Worm (Caenorhabditis elegans): ENCODE data around the gene C43F9.7.

C43F9.7 gene

ce11 chrIV:10546589-10547136 lies 46.8 kb downstream of the C43F9.7 start, which contains the start of gene zim-1:
Gene zim-1 (plus strand): TSS chrIV:10547086.
- TF ChIP-seq set-16 (GFP tag; IDR thresholded peaks at IDR 0.05) (no peak), nhr-77 (tag; optimal IDR thresholded peaks at IDR 0.05) (no peak), skn-1 (tag; optimal IDR thresholded peaks at IDR 0.05) (no peak), hlh-30 (tag; optimal IDR thresholded peaks at IDR 0.05; ENCODE audit: insufficient read depth) (no peak), lin-15B (tag; optimal IDR thresholded peaks at IDR 0.05) (no peak), egl-27 (tag; optimal IDR thresholded peaks at IDR 0.05) (no peak), tag-97 (GFP tag; IDR thresholded peaks at IDR 0.05) (no peak), spr-3 (GFP tag; optimal IDR thresholded peaks at IDR 0.05) (no peak)

- TF ChIP-seq tag-97 (GFP tag; IDR thresholded peaks at IDR 0.05): no peak
- TF ChIP-seq ceh-62 (tag; optimal IDR thresholded peaks at IDR 0.05): no peak
- TF ChIP-seq ceh-32 (tag; optimal IDR thresholded peaks at IDR 0.05; ENCODE audit: poor library complexity): no peak
- no peak for TF ChIP-seq F26F4.8 (GFP tag; conservative IDR thresholded peaks at IDR 0.05)
- TF ChIP-seq set-16 (GFP tag; IDR thresholded peaks at IDR 0.05): no peak
- no peak for TF ChIP-seq madf-5 (GFP tag; IDR thresholded peaks at IDR 0.05)
- no peak for TF ChIP-seq mep-1 (tag; optimal IDR thresholded peaks at IDR 0.05)
- no peak for TF ChIP-seq hmg-1.1 (GFP tag; IDR thresholded peaks at IDR 0.05)
- no peak for TF ChIP-seq ZK546.5 (tag; optimal IDR thresholded peaks at IDR 0.05)
- TF ChIP-seq hlh-11 (tag; optimal IDR thresholded peaks at IDR 0.05): peak; percentile 8
- TF ChIP-seq unc-39 (tag; optimal IDR thresholded peaks at IDR 0.05): no peak
- no peak for TF ChIP-seq daf-16 (GFP tag; optimal IDR thresholded peaks at IDR 0.05)
- TF ChIP-seq daf-16 (tag; optimal IDR thresholded peaks at IDR 0.05): peak; percentile 51
- TF ChIP-seq dve-1 (tag; optimal IDR thresholded peaks at IDR 0.05; ENCODE audit: insufficient read depth): peak; percentile 21
- no peak for TF ChIP-seq T26A8.4 (GFP tag; IDR thresholded peaks at IDR 0.05)
- peak; percentile 31 for TF ChIP-seq hlh-30 (tag; optimal IDR thresholded peaks at IDR 0.05; ENCODE audit: insufficient read depth)
- no peak for TF ChIP-seq snpc-1.2 (GFP tag; IDR thresholded peaks at IDR 0.05)
- no peak for TF ChIP-seq lin-1 (GFP tag; IDR thresholded peaks at IDR 0.05)
- no peak for TF ChIP-seq dpl-1 (GFP tag; optimal IDR thresholded peaks at IDR 0.05)
- no peak for TF ChIP-seq vab-7 (GFP tag; IDR thresholded peaks at IDR 0.05)
- TF ChIP-seq fkh-10 (GFP tag; optimal IDR thresholded peaks at IDR 0.05): no peak
- TF ChIP-seq ctbp-1 (GFP tag; IDR thresholded peaks at IDR 0.05): no peak
- TF ChIP-seq madf-9 (GFP tag; conservative IDR thresholded peaks at IDR 0.05): no peak
- TF ChIP-seq dmd-9 (GFP tag; IDR thresholded peaks at IDR 0.05): no peak
- TF ChIP-seq daf-19 (GFP tag; conservative IDR thresholded peaks at IDR 0.05): no peak
- TF ChIP-seq R02D3.7 (tag; optimal IDR thresholded peaks at IDR 0.05): no peak
Measured at ce11 chrIV:10545038-10545437, 48.4 kb downstream of the C43F9.7 start, which contains the start of gene T07G12.5. Gene T07G12.5 (minus strand): TSS chrIV:10545138.

ce11 chrIV:10543361-10543760 lies 50.1 kb downstream of the C43F9.7 start:
- TF ChIP-seq F44E2.7 (GFP tag; IDR thresholded peaks at IDR 0.05): no peak
- TF ChIP-seq dmd-8 (GFP tag; IDR thresholded peaks at IDR 0.05): no peak
- TF ChIP-seq F26F4.8 (GFP tag; conservative IDR thresholded peaks at IDR 0.05): no peak
- TF ChIP-seq hlh-30 (tag; optimal IDR thresholded peaks at IDR 0.05; ENCODE audit: insufficient read depth): peak; percentile 15
- peak; percentile 73 for TF ChIP-seq nhr-77 (tag; optimal IDR thresholded peaks at IDR 0.05)
- TF ChIP-seq dve-1 (tag; optimal IDR thresholded peaks at IDR 0.05; ENCODE audit: insufficient read depth): peak; percentile 62
- TF ChIP-seq hlh-11 (tag; optimal IDR thresholded peaks at IDR 0.05): peak; percentile 57
- TF ChIP-seq ceh-20 (GFP tag; IDR thresholded peaks at IDR 0.05): no peak
- TF ChIP-seq ctbp-1 (GFP tag; IDR thresholded peaks at IDR 0.05): no peak
- no peak for TF ChIP-seq mes-2 (tag; optimal IDR thresholded peaks at IDR 0.05; ENCODE audit: poor library complexity, severe bottlenecking)
- TF ChIP-seq fkh-10 (GFP tag; optimal IDR thresholded peaks at IDR 0.05): no peak
- no peak for TF ChIP-seq rbr-2 (tag; optimal IDR thresholded peaks at IDR 0.05)
- TF ChIP-seq daf-16 (GFP tag; optimal IDR thresholded peaks at IDR 0.05): no peak
- TF ChIP-seq daf-16 (tag; optimal IDR thresholded peaks at IDR 0.05): peak; percentile 91
- no peak for TF ChIP-seq snpc-1.2 (GFP tag; IDR thresholded peaks at IDR 0.05)
- TF ChIP-seq pqm-1 (tag; optimal IDR thresholded peaks at IDR 0.05): peak; percentile 75
- TF ChIP-seq madf-9 (GFP tag; conservative IDR thresholded peaks at IDR 0.05): no peak
- peak; percentile 56; the same call in 1 of the 2 replicates for TF ChIP-seq php-3 (GFP tag; IDR thresholded peaks at IDR 0.05)
- TF ChIP-seq dmd-6 (GFP tag; IDR thresholded peaks at IDR 0.05): peak; percentile 74
- TF ChIP-seq daf-19 (GFP tag; conservative IDR thresholded peaks at IDR 0.05): no peak
- no peak for TF ChIP-seq unc-62 (GFP tag; optimal IDR thresholded peaks at IDR 0.05 in 1 of 2)
- no peak for TF ChIP-seq unc-62 (tag; optimal IDR thresholded peaks at IDR 0.05)
- TF ChIP-seq spr-3 (GFP tag; optimal IDR thresholded peaks at IDR 0.05): no peak
- peak; percentile 65 for TF ChIP-seq nhr-28 (tag; optimal IDR thresholded peaks at IDR 0.05)
- no peak for TF ChIP-seq zip-2 (tag; optimal IDR thresholded peaks at IDR 0.05)
- no peak for TF ChIP-seq fos-1 (tag; optimal IDR thresholded peaks at IDR 0.05)
